Worm (Caenorhabditis elegans) whole organism, L4 larva: ENCODE data around the gene C13A2.1.

Source experiments
- F26F4.8 ChIP-seq: fragments of 200-800 bp; sonication (Bioruptor generic); conservative IDR thresholded peaks from 2 replicates; pipeline ENCODE4 v1.3.6; 2022; ENCODE audit warnings: missing genetic modification characterization, missing compliant biosample characterization
- F44E2.7 ChIP-seq: fragments of 200-800 bp; sonication (Bioruptor generic); IDR thresholded peaks from 2 replicates; pipeline ENCODE4 v2.1.2; 2022; ENCODE audit warnings: missing genetic modification characterization, missing compliant biosample characterization
- R02D3.7 ChIP-seq: fragments of 150-350 bp; sonication (generic microtip); optimal IDR thresholded peaks from 3 replicates; lab custom pipeline; 2014; ENCODE audit warnings: missing biosample characterization, missing genetic modification characterization
- T20F7.1 ChIP-seq: fragments of 200-800 bp; sonication (Bioruptor generic); optimal IDR thresholded peaks from 2 replicates; lab custom pipeline; 2018; ENCODE audit warnings: mild to moderate bottlenecking, missing genetic modification characterization, missing compliant biosample characterization
- Y48G9A.11 ChIP-seq: fragments of 200-800 bp; sonication (Bioruptor generic); IDR thresholded peaks from 2 replicates; pipeline ENCODE4 v1.3.6; 2022; ENCODE audit warnings: missing genetic modification reagents, missing genetic modification characterization, missing compliant biosample characterization
- Y5F2A.4 ChIP-seq: fragments of 200-800 bp; sonication (Bioruptor generic); optimal IDR thresholded peaks from 2 replicates; lab custom pipeline; 2018; ENCODE audit warnings: mild to moderate bottlenecking, missing genetic modification characterization, missing compliant biosample characterization
- ZK337.2 ChIP-seq: fragments of 200-800 bp; sonication (Bioruptor generic); IDR thresholded peaks from 2 replicates; pipeline ENCODE4 v1.3.6; 2022; ENCODE audit warnings: missing genetic modification reagents, missing genetic modification characterization, missing compliant biosample characterization
- aly-2 ChIP-seq: sonication (generic microtip); optimal IDR thresholded peaks from 2 replicates; lab custom pipeline; 2018; ENCODE audit warnings: missing biosample characterization, missing genetic modification characterization
- ama-1 ChIP-seq: fragments of 150-350 bp; optimal IDR thresholded peaks from 2 replicates; lab custom pipeline; 2014; ENCODE audit warnings: inconsistent platforms, mixed read lengths
- arid-1 ChIP-seq: fragments of 200-800 bp; sonication (Bioruptor generic); conservative IDR thresholded peaks from 2 replicates; pipeline ENCODE4 v1.3.6; 2022; ENCODE audit warnings: missing genetic modification reagents, missing genetic modification characterization, missing compliant biosample characterization
- ceh-20 ChIP-seq: fragments of 200-800 bp; sonication (Bioruptor generic); IDR thresholded peaks from 2 replicates; pipeline ENCODE4 v1.3.6; 2022; ENCODE audit warnings: missing genetic modification reagents, missing genetic modification characterization, missing compliant biosample characterization
- ceh-44 ChIP-seq: fragments of 200-800 bp; sonication (Bioruptor generic); IDR thresholded peaks from 2 replicates; pipeline ENCODE4 v1.3.6; 2022; ENCODE audit warnings: missing genetic modification reagents, missing genetic modification characterization, missing compliant biosample characterization
- daf-19 ChIP-seq: fragments of 200-800 bp; sonication (Bioruptor generic); conservative IDR thresholded peaks from 2 replicates; pipeline ENCODE4 v1.3.6; 2022; ENCODE audit warnings: missing genetic modification characterization, missing compliant biosample characterization
- dmd-6 ChIP-seq: fragments of 200-800 bp; sonication (Bioruptor generic); IDR thresholded peaks from 2 replicates; pipeline ENCODE4 v1.3.6; 2022; ENCODE audit warnings: missing genetic modification reagents, missing genetic modification characterization, missing compliant biosample characterization
- duxl-1 ChIP-seq: sonication (generic microtip); optimal IDR thresholded peaks from 2 replicates; lab custom pipeline; 2016; ENCODE audit warnings: mild to moderate bottlenecking, missing genetic modification characterization, moderate library complexity, missing compliant biosample characterization; ENCODE audit not compliant: poor library complexity
- egl-27 ChIP-seq: sonication (generic microtip); optimal IDR thresholded peaks from 3 replicates; lab custom pipeline; 2017; ENCODE audit warnings: missing biosample characterization, missing genetic modification reagents, missing genetic modification characterization
- hif-1 ChIP-seq, 2 experiments: sonication (generic microtip); optimal IDR thresholded peaks; 2 replicates each; lab custom pipeline; 2016 to 2017; ENCODE audit warnings: missing compliant biosample characterization in 2 of 2, missing genetic modification characterization in 2 of 2, missing genetic modification reagents in 2 of 2, missing genotype in 2 of 2, mild to moderate bottlenecking in 1 of 2
- hlh-11 ChIP-seq: fragments of 200-800 bp; sonication (Bioruptor generic); optimal IDR thresholded peaks from 2 replicates; lab custom pipeline; 2018; ENCODE audit warnings: mild to moderate bottlenecking, missing genetic modification characterization, missing compliant biosample characterization
- lin-1 ChIP-seq: fragments of 200-800 bp; sonication (Bioruptor generic); IDR thresholded peaks from 2 replicates; pipeline ENCODE4 v1.3.6; 2022; ENCODE audit warnings: missing genetic modification reagents, missing genetic modification characterization, missing compliant biosample characterization
- lir-3 ChIP-seq: sonication (generic microtip); optimal IDR thresholded peaks from 2 replicates; lab custom pipeline; 2016; ENCODE audit warnings: mild to moderate bottlenecking, missing genetic modification characterization, missing compliant biosample characterization
- madf-5 ChIP-seq, 2 experiments: fragments of 200-800 bp; sonication (Bioruptor generic); IDR thresholded peaks; 2 replicates each; pipeline ENCODE4 v1.3.6; 2022; ENCODE audit warnings: missing compliant biosample characterization in 2 of 2, missing genetic modification characterization in 2 of 2
- mdl-1 ChIP-seq, 2 experiments: fragments of 150-350 bp in 1 of 2; sonication (generic microtip) in 1 of 2; optimal IDR thresholded peaks; 2 replicates each; lab custom pipeline; 2014 to 2017; ENCODE audit warnings: missing biosample characterization in 2 of 2, missing genetic modification characterization in 2 of 2
- mdt-29 ChIP-seq: fragments of 200-800 bp; sonication (Bioruptor generic); IDR thresholded peaks from 2 replicates; pipeline ENCODE4 v1.3.6; 2022; ENCODE audit warnings: missing genetic modification reagents, missing genetic modification characterization, missing compliant biosample characterization
- mep-1 ChIP-seq: fragments of 150-350 bp; sonication (generic microtip); optimal IDR thresholded peaks from 3 replicates; lab custom pipeline; 2014; ENCODE audit warnings: missing biosample characterization, missing genetic modification characterization
- mes-2 ChIP-seq: sonication (generic microtip); optimal IDR thresholded peaks from 2 replicates; lab custom pipeline; 2016; ENCODE audit warnings: missing genotype, mild to moderate bottlenecking, missing genetic modification characterization, missing compliant biosample characterization; ENCODE audit not compliant: poor library complexity, severe bottlenecking
- mxl-2 ChIP-seq: fragments of 200-800 bp; sonication (Bioruptor generic); conservative IDR thresholded peaks from 2 replicates; pipeline ENCODE4 v1.3.6; 2022; ENCODE audit warnings: missing genetic modification reagents, missing genetic modification characterization, missing compliant biosample characterization
- nhr-102 ChIP-seq: sonication (generic microtip); optimal IDR thresholded peaks from 2 replicates; lab custom pipeline; 2016; ENCODE audit warnings: mild to moderate bottlenecking, missing genetic modification characterization, moderate library complexity, missing compliant biosample characterization
- nhr-111 ChIP-seq: fragments of 200-800 bp; sonication (Bioruptor generic); optimal IDR thresholded peaks from 2 replicates; lab custom pipeline; 2018; ENCODE audit warnings: mild to moderate bottlenecking, missing genetic modification characterization, missing compliant biosample characterization
- nhr-237 ChIP-seq: sonication (generic microtip); optimal IDR thresholded peaks from 2 replicates; lab custom pipeline; 2017; ENCODE audit warnings: missing biosample characterization, missing genetic modification characterization
- nhr-25 ChIP-seq: sonication (generic microtip); optimal IDR thresholded peaks from 2 replicates; lab custom pipeline; 2017; ENCODE audit warnings: missing genetic modification characterization, mild to moderate bottlenecking, missing compliant biosample characterization, antibody characterized with exemption, moderate library complexity, borderline replicate concordance; ENCODE audit not compliant: insufficient read depth
- nhr-28 ChIP-seq: fragments of 150-350 bp; optimal IDR thresholded peaks from 2 replicates; lab custom pipeline; 2014; ENCODE audit warnings: missing biosample characterization, missing genetic modification characterization
- nhr-48 ChIP-seq: sonication (generic microtip); optimal IDR thresholded peaks from 2 replicates; lab custom pipeline; 2016; ENCODE audit warnings: mild to moderate bottlenecking, missing genetic modification characterization, missing compliant biosample characterization
- nhr-76 ChIP-seq: fragments of 150-350 bp; optimal IDR thresholded peaks from 2 replicates; lab custom pipeline; 2014; ENCODE audit warnings: missing biosample characterization, missing genetic modification characterization
- nhr-77 ChIP-seq: fragments of 150-350 bp; optimal IDR thresholded peaks from 2 replicates; lab custom pipeline; 2014; ENCODE audit warnings: missing biosample characterization, missing genetic modification characterization
- pha-4 ChIP-seq, 2 experiments: fragments of 150-350 bp in 1 of 2; fragments of 200-800 bp in 1 of 2; sonication (Bioruptor generic) in 1 of 2; IDR thresholded peaks in 1 of 2; optimal IDR thresholded peaks in 1 of 2; 2 replicates each; pipeline versions ENCODE4 v1.3.6 to Lab custom; 2014 to 2022; ENCODE audit warnings: missing genetic modification characterization in 2 of 2, missing genetic modification reagents in 2 of 2, missing biosample characterization in 1 of 2, missing compliant biosample characterization in 1 of 2
- rbr-2 ChIP-seq: sonication (generic microtip); optimal IDR thresholded peaks from 2 replicates; lab custom pipeline; 2016; ENCODE audit warnings: missing genotype, missing genetic modification characterization, missing compliant biosample characterization
- tra-1 ChIP-seq: fragments of 200-800 bp; sonication (Bioruptor generic); IDR thresholded peaks from 2 replicates; pipeline ENCODE4 v1.3.6; 2022; ENCODE audit warnings: missing genetic modification reagents, missing genetic modification characterization, missing compliant biosample characterization
- unc-130 ChIP-seq: sonication (generic microtip); optimal IDR thresholded peaks from 2 replicates; lab custom pipeline; 2016; ENCODE audit warnings: missing genetic modification reagents, missing genetic modification characterization, missing compliant biosample characterization
- zfp-2 ChIP-seq: sonication (generic microtip); optimal IDR thresholded peaks from 2 replicates; lab custom pipeline; 2016; ENCODE audit warnings: mild to moderate bottlenecking, missing genetic modification characterization, missing compliant biosample characterization
- zip-11 ChIP-seq: fragments of 200-800 bp; sonication (Bioruptor generic); IDR thresholded peaks from 2 replicates; pipeline ENCODE4 v1.3.6; 2022; ENCODE audit warnings: missing genetic modification characterization, missing compliant biosample characterization

Gene C13A2.1

ce11 chrV:7258965-7259364 lies 29.8 kb upstream of the C13A2.1 start, which contains the start of gene C13A2.12:
Gene C13A2.12 (plus strand): TSS chrV:7259265.
- no peak for TF ChIP-seq madf-5 (GFP tag; IDR thresholded peaks at IDR 0.05; lab: Robert Waterston, UW)
- no peak for TF ChIP-seq mes-2 (tag; lab: Kevin White, UChicago)
- no peak for TF ChIP-seq unc-130 (GFP tag; lab: Kevin White, UChicago)
- TF ChIP-seq rbr-2 (tag; lab: Kevin White, UChicago) = no peak
- no peak for TF ChIP-seq nhr-111 (GFP tag; lab: Kevin White, UChicago)
- TF ChIP-seq zfp-2 = no peak
- no peak for TF ChIP-seq mep-1 (tag; lab: Kevin White, UChicago)
- no peak for TF ChIP-seq egl-27 (tag; lab: Kevin White, UChicago)
- no peak for TF ChIP-seq nhr-77
- no peak for TF ChIP-seq ZK337.2
- TF ChIP-seq mdt-29 (GFP tag; lab: Robert Waterston, UW) = no peak
- TF ChIP-seq ama-1 = no peak
- TF ChIP-seq daf-19 (GFP tag; lab: Robert Waterston, UW) = no peak
- TF ChIP-seq hlh-11 = no peak
- TF ChIP-seq Y5F2A.4 (GFP tag; lab: Kevin White, UChicago) = no peak

- TF ChIP-seq dmd-6 (GFP tag; lab: Robert Waterston, UW) (no peak), hif-1 (tag; optimal IDR thresholded peaks at IDR 0.05; lab: Kevin White, UChicago) (no peak), nhr-28 (tag; lab: Kevin White, UChicago) (no peak), nhr-237 (no peak), nhr-48 (tag; lab: Kevin White, UChicago) (no peak), arid-1 (GFP tag; lab: Robert Waterston, UW) (no peak), mxl-2 (GFP tag; lab: Robert Waterston, UW) (no peak), Y48G9A.11 (no peak), duxl-1 (tag; lab: Kevin White, UChicago) (no peak), unc-130 (GFP tag; lab: Kevin White, UChicago) (no peak), T20F7.1 (no peak)
Measured at ce11 chrV:7264042-7264441, 24.8 kb upstream of the C13A2.1 start, which contains the start of gene C13A2.9. Gene C13A2.9 (minus strand): TSS chrV:7264142.

- TF ChIP-seq zfp-2 = no peak
Measured at ce11 chrV:7266021-7266420, 22.8 kb upstream of the C13A2.1 start, which contains the start of gene C13A2.7. Gene C13A2.7 (plus strand): TSS chrV:7266321.

DNA sequence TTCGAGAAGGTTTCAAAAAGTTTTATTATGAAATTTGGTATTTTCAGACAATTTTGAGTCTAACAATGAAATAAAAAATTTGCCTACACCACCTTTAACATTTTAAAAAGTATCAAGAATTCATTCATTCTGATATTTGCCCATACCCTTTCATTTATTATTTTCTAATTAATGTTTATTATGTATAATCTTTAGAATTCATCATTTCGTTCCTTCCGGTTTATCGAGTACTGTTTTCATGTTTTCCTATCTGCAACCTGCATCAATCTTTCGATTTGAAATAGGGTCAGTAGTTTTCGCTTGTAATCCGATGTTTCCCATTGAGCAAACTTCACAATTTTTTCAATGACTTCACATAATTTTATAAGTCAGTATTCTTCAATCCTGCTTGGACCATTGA lies 19.4 kb upstream of the C13A2.1 start, which contains the start of gene C13A2.6:
C13A2.6 (plus strand) TSS at position 301 of the 400 bp plus-strand sequence.
- TF ChIP-seq lir-3 (tag; lab: Kevin White, UChicago) (no peak), mdl-1 (tag; optimal IDR thresholded peaks at IDR 0.05; lab: Kevin White, UChicago) (no peak), R02D3.7 (tag; lab: Kevin White, UChicago) (no peak), ceh-20 (GFP tag; lab: Robert Waterston, UW) (no peak), ama-1 (no peak), pha-4 (GFP tag; IDR thresholded peaks at IDR 0.05; lab: Robert Waterston, UW) (no peak), pha-4 (tag; optimal IDR thresholded peaks at IDR 0.05; lab: Kevin White, UChicago) (no peak), zip-11 (GFP tag; lab: Robert Waterston, UW) (no peak), nhr-102 (tag; lab: Kevin White, UChicago) (no peak), egl-27 (tag; lab: Kevin White, UChicago) (no peak), T20F7.1 (no peak), lin-1 (GFP tag; lab: Robert Waterston, UW) (no peak)

- TF ChIP-seq nhr-76 (tag; lab: Kevin White, UChicago) (no peak), F26F4.8 (GFP tag; lab: Robert Waterston, UW) (no peak), lir-3 (tag; lab: Kevin White, UChicago) (no peak), mxl-2 (GFP tag; lab: Robert Waterston, UW) (no peak), tra-1 (no peak), dmd-6 (GFP tag; lab: Robert Waterston, UW) (no peak), aly-2 (tag; lab: Kevin White, UChicago) (no peak), ceh-44 (GFP tag; lab: Robert Waterston, UW) (no peak), egl-27 (tag; lab: Kevin White, UChicago) (no peak), F44E2.7 (GFP tag; lab: Robert Waterston, UW) (no peak), nhr-25 (tag; lab: Kevin White, UChicago) (no peak), T20F7.1 (no peak)
Measured at ce11 chrV:7274992-7275391, 13.8 kb upstream of the C13A2.1 start, which contains the start of gene C13A2.10. Gene C13A2.10 (minus strand): TSS chrV:7275092.
